1 fruit fly cellular context compared by ENCODE assay signal in genomic region chr3R:9762955-9763931, dm6.
TF ChIP-seq lines count a peak whose summit lies in the region.

Gene Snap24, minus strand, starts transcription at chr3R:9763150.
Gene CG8478, plus strand, starts transcription at chr3R:9763650.

TF ChIP-seq in whole organism, embryonic, 481 proteins besides CTCF, POLR2A, EP300 and RAD21 (continued from another document and continues in another):
- TF ChIP-seq CG30431 (GFP tag; optimal IDR thresholded peaks at IDR 0.05; lab: Kevin White, UChicago) (no peak), Sry-β (GFP tag; optimal IDR thresholded peaks at IDR 0.05; lab: Kevin White, UChicago) (no peak), lmd (GFP tag; IDR thresholded peaks at IDR 0.05; lab: Robert Waterston, UW) (no peak), Doc3 (GFP tag; IDR thresholded peaks at IDR 0.05; lab: Robert Waterston, UW; ENCODE audit: partially characterized antibody) (peak; percentile 71), twi (tag; optimal IDR thresholded peaks at IDR 0.05; lab: Kevin White, UChicago) (no peak), Dfd (GFP tag; optimal IDR thresholded peaks at IDR 0.05; lab: Kevin White, UChicago) (no peak), CG15696 (tag; optimal IDR thresholded peaks at IDR 0.05; lab: Kevin White, UChicago) (no peak), CG2712 (tag; optimal IDR thresholded peaks at IDR 0.05; lab: Kevin White, UChicago) (peak; percentile 6), fru (optimal IDR thresholded peaks at IDR 0.05; lab: Kevin White, UChicago) (no peak), CG17328 (GFP tag; IDR thresholded peaks at IDR 0.05; lab: Robert Waterston, UW) (no peak), maf-S (GFP tag; optimal IDR thresholded peaks at IDR 0.05; lab: Kevin White, UChicago) (no peak), tap (tag; optimal IDR thresholded peaks at IDR 0.05; lab: Kevin White, UChicago) (no peak), Deaf1 (tag; optimal IDR thresholded peaks at IDR 0.05; lab: Kevin White, UChicago) (no peak), Tbp (GFP tag; optimal IDR thresholded peaks at IDR 0.05; lab: Kevin White, UChicago) (no peak), repo (GFP tag; optimal IDR thresholded peaks at IDR 0.05; lab: Kevin White, UChicago) (no peak), CG10267 (tag; optimal IDR thresholded peaks at IDR 0.05; lab: Kevin White, UChicago) (peak; percentile 93), Spps (tag; optimal IDR thresholded peaks at IDR 0.05; lab: Kevin White, UChicago) (no peak), caup (GFP tag; optimal IDR thresholded peaks at IDR 0.05; lab: Kevin White, UChicago; ENCODE audit: severe bottlenecking) (no peak), pum (GFP tag; optimal IDR thresholded peaks at IDR 0.05; lab: Kevin White, UChicago) (no peak), Xrp1 (GFP tag; IDR thresholded peaks at IDR 0.05; lab: Robert Waterston, UW) (no peak), Ravus (GFP tag; IDR thresholded peaks at IDR 0.05; lab: Robert Waterston, UW) (no peak), sr (GFP tag; IDR thresholded peaks at IDR 0.05; lab: Robert Waterston, UW) (no peak), Chrac-16 (GFP tag; optimal IDR thresholded peaks at IDR 0.05; lab: Kevin White, UChicago) (no peak), vvl (GFP tag; IDR thresholded peaks at IDR 0.05; lab: Robert Waterston, UW) (no peak; the same call in 1 of the 2 replicates), Sox100B (GFP tag; optimal IDR thresholded peaks at IDR 0.05; lab: Kevin White, UChicago) (no peak), sna (GFP tag; IDR thresholded peaks at IDR 0.05; lab: Robert Waterston, UW; ENCODE audit: partially characterized antibody) (peak; percentile 74), CG1832 (GFP tag; optimal IDR thresholded peaks at IDR 0.05; lab: Kevin White, UChicago) (no peak), CG11247 (GFP tag; IDR thresholded peaks at IDR 0.05; lab: Robert Waterston, UW) (no peak), trem (tag; optimal IDR thresholded peaks at IDR 0.05; lab: Kevin White, UChicago) (peak; percentile 27), Hand (GFP tag; optimal IDR thresholded peaks at IDR 0.05; lab: Kevin White, UChicago) (no peak), slbo (GFP tag; IDR thresholded peaks at IDR 0.05; lab: Robert Waterston, UW) (peak; percentile 12; the same call in 1 of the 2 replicates), CG12659 (GFP tag; optimal IDR thresholded peaks at IDR 0.05; lab: Kevin White, UChicago) (peak; percentile 26), CG32532 (GFP tag; IDR thresholded peaks at IDR 0.05; lab: Robert Waterston, UW) (no peak), Opbp (GFP tag; IDR thresholded peaks at IDR 0.05; lab: Robert Waterston, UW; ENCODE audit: partially characterized antibody) (peak; percentile 71; the same call in 2 of the 3 replicates), Sin3A (optimal IDR thresholded peaks at IDR 0.05; lab: Kevin White, UChicago) (no peak), CG8388 (GFP tag; optimal IDR thresholded peaks at IDR 0.05; lab: Kevin White, UChicago) (no peak), CG10209 (GFP tag; optimal IDR thresholded peaks at IDR 0.05; lab: Kevin White, UChicago) (no peak), croc (GFP tag; conservative IDR thresholded peaks at IDR 0.05; lab: Robert Waterston, UW) (no peak), wor (GFP tag; IDR thresholded peaks at IDR 0.05; lab: Robert Waterston, UW) (no peak), Fer2 (tag; optimal IDR thresholded peaks at IDR 0.05; lab: Kevin White, UChicago) (no peak), Usf (GFP tag; optimal IDR thresholded peaks at IDR 0.05; lab: Kevin White, UChicago) (no peak), Bteb2 (GFP tag; optimal IDR thresholded peaks at IDR 0.05; lab: Kevin White, UChicago) (no peak), sens (GFP tag; lab: Kevin White, UChicago) (peak; percentile 91), CG4404 (GFP tag; IDR thresholded peaks at IDR 0.05; lab: Robert Waterston, UW) (no peak), Scr (GFP tag; IDR thresholded peaks at IDR 0.05; lab: Robert Waterston, UW; ENCODE audit: partially characterized antibody) (peak; percentile 79), Sry-δ (GFP tag; optimal IDR thresholded peaks at IDR 0.05; lab: Kevin White, UChicago) (peak; percentile 88), MTF-1 (GFP tag; optimal IDR thresholded peaks at IDR 0.05; lab: Kevin White, UChicago; ENCODE audit: borderline replicate concordance) (no peak), CG17186 (GFP tag; optimal IDR thresholded peaks at IDR 0.05; lab: Kevin White, UChicago) (no peak), Dll (GFP tag; IDR thresholded peaks at IDR 0.05; lab: Robert Waterston, UW; ENCODE audit: partially characterized antibody) (peak; percentile 78; the same call in 3 of the 4 replicates), CG34376 (GFP tag; optimal IDR thresholded peaks at IDR 0.05; lab: Kevin White, UChicago) (no peak), abd-A (tag; optimal IDR thresholded peaks at IDR 0.05; lab: Kevin White, UChicago) (no peak), CHES-1-like (GFP tag; optimal IDR thresholded peaks at IDR 0.05; lab: Kevin White, UChicago) (no peak), CG10462 (GFP tag; optimal IDR thresholded peaks at IDR 0.05; lab: Kevin White, UChicago) (no peak), Bdp1 (GFP tag; optimal IDR thresholded peaks at IDR 0.05; lab: Kevin White, UChicago) (no peak), CG15269 (tag; optimal IDR thresholded peaks at IDR 0.05; lab: Kevin White, UChicago) (no peak), CG12299 (tag; optimal IDR thresholded peaks at IDR 0.05; lab: Kevin White, UChicago) (no peak), E2f1 (GFP tag; IDR thresholded peaks at IDR 0.05; lab: Robert Waterston, UW) (no peak), unpg (GFP tag; optimal IDR thresholded peaks at IDR 0.05; lab: Kevin White, UChicago) (no peak), Mes4 (GFP tag; optimal IDR thresholded peaks at IDR 0.05; lab: Kevin White, UChicago) (no peak), BEAF-32 (GFP tag; optimal IDR thresholded peaks at IDR 0.05; lab: Kevin White, UChicago) (peak; percentile 86), Doc2 (GFP tag; IDR thresholded peaks at IDR 0.05; lab: Robert Waterston, UW) (no peak), pb (GFP tag; optimal IDR thresholded peaks at IDR 0.05; lab: Kevin White, UChicago) (no peak), CG11398 (GFP tag; optimal IDR thresholded peaks at IDR 0.05; lab: Kevin White, UChicago) (no peak), CrebB (tag; optimal IDR thresholded peaks at IDR 0.05; lab: Kevin White, UChicago) (no peak), CG18011 (GFP tag; optimal IDR thresholded peaks at IDR 0.05; lab: Kevin White, UChicago) (no peak), CG11456 (GFP tag; IDR thresholded peaks at IDR 0.05; lab: Robert Waterston, UW) (no peak), bowl (GFP tag; IDR thresholded peaks at IDR 0.05; lab: Robert Waterston, UW) (no peak), luna (GFP tag; optimal IDR thresholded peaks at IDR 0.05; lab: Kevin White, UChicago) (no peak), Optix (GFP tag; IDR thresholded peaks at IDR 0.05; lab: Robert Waterston, UW) (no peak), peb (GFP tag; IDR thresholded peaks at IDR 0.05; lab: Robert Waterston, UW) (no peak), NC2α (GFP tag; optimal IDR thresholded peaks at IDR 0.05; lab: Kevin White, UChicago) (no peak), H2.0 (GFP tag; IDR thresholded peaks at IDR 0.05; lab: Robert Waterston, UW) (no peak), CG13296 (GFP tag; optimal IDR thresholded peaks at IDR 0.05; lab: Kevin White, UChicago) (no peak), Atf-2 (GFP tag; optimal IDR thresholded peaks at IDR 0.05; lab: Kevin White, UChicago) (no peak), pan (optimal IDR thresholded peaks at IDR 0.05; lab: Kevin White, UChicago) (no peak), pan (GFP tag; optimal IDR thresholded peaks at IDR 0.05 in 1 of 2, IDR thresholded peaks at IDR 0.05 in 1 of 2) (no peak), chinmo (GFP tag; IDR thresholded peaks at IDR 0.05; lab: Robert Waterston, UW; ENCODE audit: partially characterized antibody) (peak; percentile 74; the same call in 2 of the 4 replicates), CG11085 (GFP tag; IDR thresholded peaks at IDR 0.05; lab: Robert Waterston, UW) (no peak), tin (GFP tag; optimal IDR thresholded peaks at IDR 0.05; lab: Kevin White, UChicago) (no peak), CG18764 (GFP tag; optimal IDR thresholded peaks at IDR 0.05; lab: Kevin White, UChicago) (no peak), Nf-YC (tag; optimal IDR thresholded peaks at IDR 0.05; lab: Kevin White, UChicago) (peak; percentile 20), prd (optimal IDR thresholded peaks at IDR 0.05; lab: Kevin White, UChicago) (no peak), prd (GFP tag; IDR thresholded peaks at IDR 0.05; lab: Robert Waterston, UW) (no peak), CG9797 (GFP tag; optimal IDR thresholded peaks at IDR 0.05; lab: Kevin White, UChicago) (peak; percentile 2), CG2889 (GFP tag; IDR thresholded peaks at IDR 0.05; lab: Robert Waterston, UW) (no peak), NK7.1 (GFP tag; optimal IDR thresholded peaks at IDR 0.05; lab: Kevin White, UChicago) (no peak), CG12769 (tag; optimal IDR thresholded peaks at IDR 0.05; lab: Kevin White, UChicago) (no peak), lov (optimal IDR thresholded peaks at IDR 0.05; lab: Kevin White, UChicago) (no peak), lov (GFP tag; IDR thresholded peaks at IDR 0.05; lab: Robert Waterston, UW) (no peak), CG6254 (GFP tag; optimal IDR thresholded peaks at IDR 0.05; lab: Kevin White, UChicago) (no peak), CG10543 (GFP tag; optimal IDR thresholded peaks at IDR 0.05; lab: Kevin White, UChicago) (no peak), rib (GFP tag; IDR thresholded peaks at IDR 0.05; lab: Robert Waterston, UW) (peak; percentile 84), sqz (GFP tag; optimal IDR thresholded peaks at IDR 0.05; lab: Kevin White, UChicago) (no peak), unc-4 (GFP tag; IDR thresholded peaks at IDR 0.05; lab: Robert Waterston, UW; ENCODE audit: partially characterized antibody) (peak; percentile 74), CG2129 (GFP tag; IDR thresholded peaks at IDR 0.05; lab: Robert Waterston, UW; ENCODE audit: partially characterized antibody) (peak; percentile 57), ken (GFP tag; IDR thresholded peaks at IDR 0.05; lab: Robert Waterston, UW) (no peak), scrt (GFP tag; optimal IDR thresholded peaks at IDR 0.05; lab: Kevin White, UChicago) (no peak), Xbp1 (GFP tag; optimal IDR thresholded peaks at IDR 0.05; lab: Kevin White, UChicago) (peak; percentile 13), CG14014 (GFP tag; IDR thresholded peaks at IDR 0.05; lab: Robert Waterston, UW) (no peak), zfh2 (GFP tag; optimal IDR thresholded peaks at IDR 0.05; lab: Kevin White, UChicago) (no peak), CG6654 (GFP tag; optimal IDR thresholded peaks at IDR 0.05; lab: Kevin White, UChicago) (no peak), exex (tag; optimal IDR thresholded peaks at IDR 0.05; lab: Kevin White, UChicago) (no peak), slou (GFP tag; optimal IDR thresholded peaks at IDR 0.05; lab: Kevin White, UChicago) (no peak), MESR4 (GFP tag; optimal IDR thresholded peaks at IDR 0.05; lab: Kevin White, UChicago) (peak; percentile 86), Oli (tag; optimal IDR thresholded peaks at IDR 0.05; lab: Kevin White, UChicago) (no peak), gem (tag; optimal IDR thresholded peaks at IDR 0.05; lab: Kevin White, UChicago) (no peak), bbx (GFP tag; IDR thresholded peaks at IDR 0.05; lab: Robert Waterston, UW; ENCODE audit: partially characterized antibody) (peak; percentile 82), CG30020 (tag; optimal IDR thresholded peaks at IDR 0.05; lab: Kevin White, UChicago) (peak; percentile 84), Dp (GFP tag; optimal IDR thresholded peaks at IDR 0.05; lab: Kevin White, UChicago) (peak; percentile 78), Fer1 (GFP tag; optimal IDR thresholded peaks at IDR 0.05; lab: Kevin White, UChicago) (peak; percentile 5), CG12391 (tag; optimal IDR thresholded peaks at IDR 0.05; lab: Kevin White, UChicago) (peak; percentile 42), dmrt99B (tag; optimal IDR thresholded peaks at IDR 0.05; lab: Kevin White, UChicago) (no peak), pita (GFP tag; optimal IDR thresholded peaks at IDR 0.05; lab: Kevin White, UChicago) (peak; percentile 46), Asciz (GFP tag; optimal IDR thresholded peaks at IDR 0.05; lab: Kevin White, UChicago) (no peak), CG7372 (GFP tag; IDR thresholded peaks at IDR 0.05; lab: Robert Waterston, UW) (no peak), hth (optimal IDR thresholded peaks at IDR 0.05; lab: Kevin White, UChicago) (no peak), Kr (GFP tag; optimal IDR thresholded peaks at IDR 0.05; lab: Kevin White, UChicago) (no peak), CG15514 (GFP tag; optimal IDR thresholded peaks at IDR 0.05; lab: Kevin White, UChicago) (peak; percentile 23), C15 (GFP tag; IDR thresholded peaks at IDR 0.05; lab: Robert Waterston, UW) (no peak), al (GFP tag; IDR thresholded peaks at IDR 0.05; lab: Robert Waterston, UW) (no peak), phol (tag; optimal IDR thresholded peaks at IDR 0.05; lab: Kevin White, UChicago) (peak; percentile 22), CG9727 (GFP tag; optimal IDR thresholded peaks at IDR 0.05; lab: Kevin White, UChicago) (peak; percentile 10), crp (GFP tag; optimal IDR thresholded peaks at IDR 0.05; lab: Kevin White, UChicago) (no peak), MBD-R2 (GFP tag; IDR thresholded peaks at IDR 0.05; lab: Robert Waterston, UW) (peak; percentile 59), CG7987 (GFP tag; optimal IDR thresholded peaks at IDR 0.05; lab: Kevin White, UChicago) (no peak), dati (GFP tag; IDR thresholded peaks at IDR 0.05; lab: Robert Waterston, UW) (no peak), CG31365 (tag; optimal IDR thresholded peaks at IDR 0.05; lab: Kevin White, UChicago) (no peak), E2f2 (GFP tag; IDR thresholded peaks at IDR 0.05; lab: Robert Waterston, UW) (peak; percentile 85), CG10959 (GFP tag; IDR thresholded peaks at IDR 0.05; lab: Robert Waterston, UW) (no peak), Atf6 (GFP tag; IDR thresholded peaks at IDR 0.05; lab: Robert Waterston, UW) (no peak), CG12071 (GFP tag; optimal IDR thresholded peaks at IDR 0.05; lab: Kevin White, UChicago) (no peak), zen2 (GFP tag; IDR thresholded peaks at IDR 0.05; lab: Robert Waterston, UW; ENCODE audit: partially characterized antibody) (peak; percentile 66; the same call in 2 of the 3 replicates), CG2678 (tag; optimal IDR thresholded peaks at IDR 0.05; lab: Kevin White, UChicago) (no peak), CG8290 (GFP tag; optimal IDR thresholded peaks at IDR 0.05; lab: Kevin White, UChicago) (no peak), CG8290 (tag; optimal IDR thresholded peaks at IDR 0.05; lab: Kevin White, UChicago) (no peak), CG9609 (GFP tag; optimal IDR thresholded peaks at IDR 0.05; lab: Kevin White, UChicago) (no peak), Lpt (GFP tag; optimal IDR thresholded peaks at IDR 0.05; lab: Kevin White, UChicago) (no peak), CG43689 (GFP tag; IDR thresholded peaks at IDR 0.05; lab: Robert Waterston, UW) (no peak)
